Worm (Caenorhabditis elegans): Measurements from ENCODE around the gene R166.2.

R166.2 gene

DNA sequence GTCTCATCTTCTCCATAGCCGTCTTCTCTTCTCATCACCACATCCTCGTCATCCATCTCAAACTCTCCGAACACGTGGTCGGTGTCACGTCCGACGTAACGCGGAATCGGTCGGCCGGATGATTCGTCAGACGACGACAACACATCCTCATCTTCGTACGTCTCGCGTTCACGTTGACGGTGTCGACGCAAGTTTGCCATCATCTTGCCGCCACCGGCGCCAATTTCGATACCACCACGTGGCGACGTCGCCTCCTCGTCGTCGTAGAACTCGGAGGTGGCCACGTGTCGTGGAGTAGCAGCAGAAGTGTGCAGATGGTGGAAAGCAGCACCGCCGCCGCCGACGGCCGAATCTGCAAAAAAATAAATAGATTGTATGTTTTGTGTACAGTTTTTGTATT lies 9.8 kb upstream of the R166.2 start:
- TF ChIP-seq mcd-1 (GFP tag; IDR thresholded peaks at IDR 0.05) (peak; percentile 51), madf-10 (tag; optimal IDR thresholded peaks at IDR 0.05) (peak; percentile 5), ztf-26 (tag; optimal IDR thresholded peaks at IDR 0.05) (peak; percentile 80), tlf-1 (GFP tag; optimal IDR thresholded peaks at IDR 0.05) (no peak), efl-1 (GFP tag; optimal IDR thresholded peaks at IDR 0.05) (no peak), K12H6.12 (tag; optimal IDR thresholded peaks at IDR 0.05) (no peak), F57C9.4 (tag; optimal IDR thresholded peaks at IDR 0.05) (peak; percentile 22), lin-35 (GFP tag; optimal IDR thresholded peaks at IDR 0.05) (no peak), F37B4.10 (GFP tag; IDR thresholded peaks at IDR 0.05) (no peak), xnd-1 (tag; optimal IDR thresholded peaks at IDR 0.05) (no peak), him-1 (tag; optimal IDR thresholded peaks at IDR 0.05) (no peak), bed-2 (GFP tag; IDR thresholded peaks at IDR 0.05) (no peak), snpc-3.4 (tag; optimal IDR thresholded peaks at IDR 0.05) (no peak), F22D6.2 (tag; optimal IDR thresholded peaks at IDR 0.05) (no peak), lir-1 (GFP tag; conservative IDR thresholded peaks at IDR 0.05) (no peak; the same call in 1 of the 2 replicates), ztf-6 (GFP tag; IDR thresholded peaks at IDR 0.05) (no peak), lin-40 (tag; optimal IDR thresholded peaks at IDR 0.05) (no peak), B0035.1 (tag; optimal IDR thresholded peaks at IDR 0.05) (no peak), Y67H2A.10 (GFP tag; conservative IDR thresholded peaks at IDR 0.05) (no peak; the same call in 1 of the 2 replicates), mel-28 (tag; optimal IDR thresholded peaks at IDR 0.05; ENCODE audit: borderline replicate concordance) (no peak), ZK185.1 (tag; optimal IDR thresholded peaks at IDR 0.05; ENCODE audit: poor library complexity, severe bottlenecking) (no peak), attf-5 (GFP tag; optimal IDR thresholded peaks at IDR 0.05) (peak; percentile 30), cebp-1 (GFP tag; IDR thresholded peaks at IDR 0.05) (no peak), cebp-1 (tag; optimal IDR thresholded peaks at IDR 0.05) (peak; percentile 41), nfyb-1 (GFP tag; IDR thresholded peaks at IDR 0.05) (peak; percentile 70), sptf-2 (GFP tag; optimal IDR thresholded peaks at IDR 0.05) (no peak), nhr-27 (tag; optimal IDR thresholded peaks at IDR 0.05) (no peak), lag-1 (GFP tag; IDR thresholded peaks at IDR 0.05) (no peak), let-526 (GFP tag; IDR thresholded peaks at IDR 0.05) (0 out of 2 replicates have a peak, but pooled peaks have one; percentile 52), tbp1 (GFP tag; optimal IDR thresholded peaks at IDR 0.05) (no peak), B0019.2 (GFP tag; conservative IDR thresholded peaks at IDR 0.05) (no peak), sea-2 (GFP tag; IDR thresholded peaks at IDR 0.05) (no peak), mes-4 (tag; optimal IDR thresholded peaks at IDR 0.05) (no peak), Y95B8A.8 (GFP tag; IDR thresholded peaks at IDR 0.05) (peak; percentile 77; the same call in 1 of the 2 replicates), pbrm-1 (GFP tag; IDR thresholded peaks at IDR 0.05) (peak; percentile 42; the same call in 1 of the 2 replicates), zim-3 (tag; optimal IDR thresholded peaks at IDR 0.05) (peak; percentile 40), ceh-58 (GFP tag; IDR thresholded peaks at IDR 0.05) (no peak), hlh-12 (tag; optimal IDR thresholded peaks at IDR 0.05) (no peak), pha-4 (tag; optimal IDR thresholded peaks at IDR 0.05) (no peak), madf-8 (GFP tag; conservative IDR thresholded peaks at IDR 0.05) (no peak), gei-17 (GFP tag; optimal IDR thresholded peaks at IDR 0.05) (no peak), ceh-100 (GFP tag; IDR thresholded peaks at IDR 0.05) (no peak), mxl-1 (tag; optimal IDR thresholded peaks at IDR 0.05) (no peak), F10E7.11 (tag; optimal IDR thresholded peaks at IDR 0.05) (no peak), madf-6 (GFP tag; IDR thresholded peaks at IDR 0.05) (no peak), F39B2.1 (GFP tag; IDR thresholded peaks at IDR 0.05) (peak; percentile 6; the same call in 1 of the 2 replicates), rec-8 (tag; optimal IDR thresholded peaks at IDR 0.05) (no peak), aptf-2 (GFP tag; conservative IDR thresholded peaks at IDR 0.05) (no peak; the same call in 1 of the 2 replicates), F55B11.4 (tag; optimal IDR thresholded peaks at IDR 0.05; ENCODE audit: borderline replicate concordance, insufficient read depth) (no peak)

Data from whole organism, young adult.